Worm (Caenorhabditis elegans) whole organism, L4/young adult: Measurements from ENCODE around the gene K05F1.9.

Source experiments
- dao-5 ChIP-seq: sonication (generic microtip); optimal IDR thresholded peaks from 2 replicates; lab custom pipeline; 2016; ENCODE audit warnings: missing genotype, missing genetic modification characterization, moderate library complexity, missing compliant biosample characterization
- him-1 ChIP-seq: sonication (generic microtip); optimal IDR thresholded peaks from 2 replicates; lab custom pipeline; 2016; ENCODE audit warnings: missing genotype, missing genetic modification reagents, missing genetic modification characterization, missing compliant biosample characterization

DNA sequence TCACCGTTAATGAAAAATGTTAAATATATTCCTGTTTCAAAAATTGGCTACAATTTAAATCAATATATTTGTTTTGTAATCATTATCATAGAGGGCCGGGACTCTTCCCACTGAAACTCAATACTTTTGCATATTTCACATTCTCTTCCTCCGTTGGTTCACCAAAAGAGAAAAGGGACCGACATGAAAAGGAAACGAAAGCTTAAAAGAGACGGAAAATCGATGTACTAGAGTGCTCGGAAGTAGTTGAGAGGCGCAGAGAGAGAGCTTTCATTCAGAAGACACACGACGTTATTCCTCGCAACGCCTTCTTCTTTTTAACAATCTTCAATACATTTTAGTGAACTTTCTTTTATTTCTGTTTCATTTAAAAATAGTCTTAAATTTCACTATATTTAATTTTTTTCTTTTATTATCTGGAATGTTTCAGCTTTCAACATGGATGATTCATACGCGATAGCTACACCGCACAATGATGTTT lies 19.3 kb upstream of the K05F1.9 start, which contains the start of gene ehs-1:
- TF ChIP-seq dao-5 (tag; lab: Kevin White, UChicago), result no peak
- TF ChIP-seq him-1 (tag; lab: Kevin White, UChicago), result no peak
